Worm (Caenorhabditis elegans): Measurements from ENCODE around the gene sup-12.

DNA sequence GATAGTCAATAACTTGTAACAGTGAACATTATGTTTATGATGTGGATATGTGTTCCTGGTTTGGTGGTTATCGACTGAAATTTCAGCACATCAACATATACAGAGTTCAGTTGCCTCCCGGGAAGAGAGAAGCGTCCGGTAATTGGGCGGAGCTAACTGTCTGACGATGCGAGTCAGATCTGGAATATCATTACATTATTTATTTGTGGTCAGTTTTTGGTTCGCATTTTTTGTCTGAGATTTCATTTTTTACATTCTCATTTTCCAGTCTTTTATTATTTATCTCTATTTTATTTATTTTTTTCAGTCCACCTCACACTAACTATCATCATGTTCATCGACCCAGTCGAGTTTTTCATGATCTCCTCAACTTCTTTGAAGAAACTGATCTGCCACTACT, 21.4 kb downstream of the sup-12 start, which contains the start of gene T22B2.1:
- no peak for TF ChIP-seq tbx-2 (tag; optimal IDR thresholded peaks at IDR 0.05)
- no peak for TF ChIP-seq aly-2 (tag; optimal IDR thresholded peaks at IDR 0.05)
- TF ChIP-seq fos-1 (tag; optimal IDR thresholded peaks at IDR 0.05) = no peak
- TF ChIP-seq nhr-28 (tag; optimal IDR thresholded peaks at IDR 0.05) = no peak
- TF ChIP-seq unc-62 (GFP tag; optimal IDR thresholded peaks at IDR 0.05) = no peak
- TF ChIP-seq skn-1 (tag; optimal IDR thresholded peaks at IDR 0.05) = no peak
- no peak for TF ChIP-seq fkh-10 (GFP tag; optimal IDR thresholded peaks at IDR 0.05)
- TF ChIP-seq nhr-77 (tag; optimal IDR thresholded peaks at IDR 0.05) = no peak
- no peak for TF ChIP-seq nhr-76 (tag; optimal IDR thresholded peaks at IDR 0.05)
- TF ChIP-seq nfya-1 (tag; optimal IDR thresholded peaks at IDR 0.05; ENCODE audit: insufficient read depth) = no peak
- TF ChIP-seq ztf-11 (tag; optimal IDR thresholded peaks at IDR 0.05) = no peak
- TF ChIP-seq nhr-12 (tag; optimal IDR thresholded peaks at IDR 0.05) = no peak
- no peak for TF ChIP-seq ceh-9 (tag; optimal IDR thresholded peaks at IDR 0.05)
- no peak for TF ChIP-seq unc-39 (tag; optimal IDR thresholded peaks at IDR 0.05)

Data from whole organism, L3 larva.